Worm (Caenorhabditis elegans): ENCODE results near the gene syx-5.

DNA sequence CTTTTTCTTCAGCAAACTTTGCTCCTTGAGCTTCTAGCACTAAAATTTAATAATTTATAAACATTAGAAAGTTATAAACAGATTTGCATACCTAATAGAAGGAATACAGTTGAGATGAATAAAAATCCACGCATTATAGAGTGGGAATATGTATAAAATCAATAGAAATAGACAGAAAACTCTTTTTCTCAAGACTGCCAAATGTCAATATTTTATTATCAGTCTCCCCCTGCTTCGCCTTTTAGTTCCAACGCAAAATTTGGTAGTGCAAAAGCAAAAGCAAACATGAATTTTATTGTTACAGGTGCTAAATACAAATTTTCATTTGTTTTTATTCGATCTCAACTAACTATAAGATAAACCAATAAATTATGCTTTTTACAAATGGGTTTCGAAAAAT lies 1.8 kb upstream of the syx-5 start, which contains the start of gene T04F3.4:
- TF ChIP-seq fos-1 (tag; optimal IDR thresholded peaks at IDR 0.05): no peak
- no peak for TF ChIP-seq mml-1 (tag; optimal IDR thresholded peaks at IDR 0.05)
- no peak for TF ChIP-seq unc-62 (GFP tag; optimal IDR thresholded peaks at IDR 0.05)
- TF ChIP-seq lin-15B (tag; optimal IDR thresholded peaks at IDR 0.05): no peak
- no peak for TF ChIP-seq pqm-1 (tag; optimal IDR thresholded peaks at IDR 0.05)
- TF ChIP-seq nhr-11 (tag; optimal IDR thresholded peaks at IDR 0.05): no peak
- no peak for TF ChIP-seq ztf-4 (tag; optimal IDR thresholded peaks at IDR 0.05)
- TF ChIP-seq nhr-76 (tag; optimal IDR thresholded peaks at IDR 0.05): no peak
- no peak for TF ChIP-seq unc-39 (tag; optimal IDR thresholded peaks at IDR 0.05)
- no peak for TF ChIP-seq R02D3.7 (tag; optimal IDR thresholded peaks at IDR 0.05)
- no peak for TF ChIP-seq lsy-12 (tag; optimal IDR thresholded peaks at IDR 0.05)
- TF ChIP-seq lin-39 (tag; optimal IDR thresholded peaks at IDR 0.05): no peak
- no peak for TF ChIP-seq ceh-16 (tag; optimal IDR thresholded peaks at IDR 0.05)
